Worm (Caenorhabditis elegans) whole organism, young adult: ENCODE measurements around the gene vps-53.

Source experiments
- akir-1 ChIP-seq: fragments of 200-800 bp; sonication (Bioruptor generic); optimal IDR thresholded peaks from 2 replicates; lab custom pipeline; 2018; ENCODE audit warnings: mild to moderate bottlenecking, missing genetic modification characterization, moderate library complexity, missing compliant biosample characterization
- ama-1 ChIP-seq, 3 experiments: fragments of 150-350 bp in 1 of 3; sonication (generic microtip) in 2 of 3; optimal IDR thresholded peaks; 2 replicates each; lab custom pipeline; 2014 to 2018; ENCODE audit warnings: missing biosample characterization in 2 of 3, missing genetic modification characterization in 2 of 3, missing genetic modification reagents in 2 of 3
- aptf-3 ChIP-seq: fragments of 200-800 bp; sonication (Bioruptor generic); IDR thresholded peaks from 2 replicates; pipeline ENCODE4 v1.3.6; 2022; ENCODE audit warnings: missing genetic modification characterization, missing compliant biosample characterization
- atf-7 ChIP-seq: sonication (generic microtip); optimal IDR thresholded peaks from 2 replicates; lab custom pipeline; 2017; ENCODE audit warnings: mild to moderate bottlenecking, missing genetic modification characterization, missing compliant biosample characterization
- bed-2 ChIP-seq: fragments of 200-800 bp; sonication (Bioruptor generic); IDR thresholded peaks from 2 replicates; pipeline ENCODE4 v1.3.6; 2022; ENCODE audit warnings: missing genetic modification reagents, missing genetic modification characterization, missing compliant biosample characterization
- ccch-3 ChIP-seq: fragments of 200-800 bp; sonication (Bioruptor generic); optimal IDR thresholded peaks from 2 replicates; lab custom pipeline; 2018; ENCODE audit warnings: mild to moderate bottlenecking, missing genetic modification characterization, missing compliant biosample characterization
- ets-4 ChIP-seq: fragments of 200-800 bp; sonication (Bioruptor generic); optimal IDR thresholded peaks from 2 replicates; lab custom pipeline; 2018; ENCODE audit warnings: mild to moderate bottlenecking, missing genetic modification characterization, missing compliant biosample characterization
- hlh-12 ChIP-seq: sonication (generic microtip); optimal IDR thresholded peaks from 2 replicates; lab custom pipeline; 2016; ENCODE audit warnings: missing genetic modification characterization, missing compliant biosample characterization
- let-526 ChIP-seq: fragments of 200-800 bp; sonication (Bioruptor generic); IDR thresholded peaks from 2 replicates; pipeline ENCODE4 v1.3.6; 2022; ENCODE audit warnings: missing genetic modification reagents, missing genetic modification characterization, missing compliant biosample characterization

- TF ChIP-seq aptf-3 (no peak), ama-1 (optimal IDR thresholded peaks at IDR 0.05; lab: Kevin White, UChicago) (no peak), ama-1 (GFP tag; optimal IDR thresholded peaks at IDR 0.05; lab: Kevin White, UChicago) (no peak), ccch-3 (GFP tag; lab: Kevin White, UChicago) (no peak), akir-1 (no peak), atf-7 (no peak), bed-2 (GFP tag; lab: Robert Waterston, UW) (no peak), hlh-12 (tag; lab: Kevin White, UChicago) (no peak), let-526 (no peak), ets-4 (GFP tag; lab: Kevin White, UChicago) (no peak)
Measured at ce11 chrIII:9727439-9727838, 29.9 kb downstream of the vps-53 start, which contains the start of gene C07A9.12.
